Fruit fly (Drosophila melanogaster): ENCODE measurements around the gene CG13101.
A peak's percentile ranks its signal among the peaks of the same experiment; 100 is the strongest.

CG13101 gene

DNA sequence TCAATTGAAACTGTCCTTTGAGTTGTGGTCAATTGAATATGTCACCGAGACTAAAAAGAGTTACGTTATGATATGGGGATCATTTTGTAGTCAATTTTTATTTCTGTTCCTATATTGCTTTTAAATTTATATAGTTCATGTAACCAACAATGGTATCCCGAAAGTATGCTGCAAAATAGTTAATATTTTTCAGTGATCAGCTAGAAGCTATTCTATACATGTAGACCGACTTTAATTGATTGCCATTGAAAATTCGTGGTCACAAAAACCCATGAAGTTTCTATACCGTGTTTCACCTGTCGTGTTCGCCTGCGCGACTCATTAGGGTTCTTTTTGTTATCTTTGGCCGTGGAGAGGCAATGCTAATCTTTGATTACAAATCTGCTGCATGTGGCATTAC lies 10.2 kb downstream of the CG13101 start:
- TF ChIP-seq CG2199 (GFP tag; IDR thresholded peaks at IDR 0.05) (peak; percentile 93), fu2 (GFP tag; optimal IDR thresholded peaks at IDR 0.05) (no peak), CG4617 (GFP tag; optimal IDR thresholded peaks at IDR 0.05; ENCODE audit: borderline replicate concordance) (no peak), slou (GFP tag; optimal IDR thresholded peaks at IDR 0.05) (no peak), ttk (GFP tag; IDR thresholded peaks at IDR 0.05) (no peak), CG9876 (GFP tag; optimal IDR thresholded peaks at IDR 0.05) (no peak), HLHmδ (GFP tag; optimal IDR thresholded peaks at IDR 0.05) (no peak), Ssrp (tag; optimal IDR thresholded peaks at IDR 0.05) (no peak), CG15601 (tag; optimal IDR thresholded peaks at IDR 0.05) (peak; percentile 5), CG3065 (GFP tag; optimal IDR thresholded peaks at IDR 0.05) (no peak), knrl (GFP tag; IDR thresholded peaks at IDR 0.05; ENCODE audit: partially characterized antibody) (no peak), sug (tag; optimal IDR thresholded peaks at IDR 0.05) (peak; percentile 2), CG7271 (tag; optimal IDR thresholded peaks at IDR 0.05) (no peak), pfk (GFP tag; optimal IDR thresholded peaks at IDR 0.05) (no peak), luna (GFP tag; optimal IDR thresholded peaks at IDR 0.05) (no peak)

DNA sequence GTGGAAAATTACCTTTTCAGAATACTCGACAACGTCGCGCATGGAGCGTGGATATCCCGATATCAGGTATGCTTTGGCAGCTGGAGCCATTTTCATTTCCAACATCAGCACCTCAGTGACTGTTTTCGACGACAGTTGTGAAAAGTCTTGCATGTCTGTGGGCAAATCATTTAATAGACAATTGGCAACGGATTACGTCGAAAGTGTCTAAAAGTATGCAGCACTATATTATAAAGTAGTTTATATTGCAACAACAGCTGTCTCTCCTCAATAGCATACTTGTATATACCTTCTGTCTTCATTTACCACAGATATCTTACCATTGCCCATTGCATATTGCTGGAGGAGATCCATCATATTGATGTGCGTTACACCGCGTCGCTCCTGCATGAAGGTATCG lies 11.8 kb downstream of the CG13101 start:
- TF ChIP-seq CG3065 (GFP tag; optimal IDR thresholded peaks at IDR 0.05) (no peak), Dfd (GFP tag; optimal IDR thresholded peaks at IDR 0.05) (no peak), TFAM (GFP tag; optimal IDR thresholded peaks at IDR 0.05) (no peak), CG17612 (GFP tag; IDR thresholded peaks at IDR 0.05) (peak; percentile 100), CG4424 (GFP tag; optimal IDR thresholded peaks at IDR 0.05) (no peak), CG13624 (GFP tag; optimal IDR thresholded peaks at IDR 0.05) (no peak), CG8290 (GFP tag; optimal IDR thresholded peaks at IDR 0.05) (peak; percentile 70), CG8290 (tag; optimal IDR thresholded peaks at IDR 0.05) (peak in 1 of 2 experiments; percentile 38), Tbp (GFP tag; optimal IDR thresholded peaks at IDR 0.05) (no peak)

DNA sequence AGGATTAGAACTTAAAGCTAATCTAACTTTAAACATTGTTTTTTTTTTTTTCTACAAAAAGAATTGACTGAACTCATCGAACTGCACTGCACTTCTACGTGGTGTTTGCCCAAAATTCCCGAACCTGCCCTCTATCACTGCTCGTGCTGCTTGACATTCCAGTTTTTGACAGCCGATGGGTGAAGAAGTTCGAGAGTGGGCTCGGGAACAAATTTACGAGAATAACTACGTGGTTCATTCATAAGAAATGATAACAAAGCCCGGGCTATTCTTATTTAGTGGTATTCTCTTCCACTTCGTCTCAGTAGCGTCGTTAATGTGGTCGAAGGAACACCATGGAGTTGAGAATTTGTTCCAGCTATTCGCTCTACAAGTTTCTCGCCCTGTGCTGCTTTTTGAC lies 17.4 kb downstream of the CG13101 start, which contains the start of gene CG18088:
Gene CG18088 (plus strand): TSS at position 301 of the 400 bp plus-strand sequence.
- TF ChIP-seq fu2 (GFP tag; optimal IDR thresholded peaks at IDR 0.05) (no peak), Deaf1 (tag; optimal IDR thresholded peaks at IDR 0.05) (peak; percentile 45)

DNA sequence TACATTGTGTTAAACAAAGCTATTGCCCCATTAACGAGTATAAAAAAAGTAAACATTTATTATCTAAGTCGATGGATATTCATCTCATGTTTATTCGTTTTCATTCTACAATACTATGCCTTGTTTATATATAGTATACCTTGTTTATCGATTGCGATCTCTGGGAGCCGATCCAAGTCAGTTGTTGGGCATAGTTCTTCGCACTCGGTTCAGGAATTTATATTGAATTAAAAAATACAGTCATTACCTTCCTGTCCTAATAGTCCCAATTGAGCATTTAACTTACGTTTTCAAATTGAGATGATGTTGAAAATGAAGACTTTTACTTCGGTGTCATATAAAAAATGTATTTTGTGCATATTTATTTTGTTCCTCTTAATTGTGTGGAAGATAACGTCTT lies 20.0 kb downstream of the CG13101 start, which contains the start of gene CG32984:
Gene CG32984 (plus strand): TSS at position 301 of the 400 bp plus-strand sequence.
- TF ChIP-seq toy (GFP tag; IDR thresholded peaks at IDR 0.05) (no peak), Gug (GFP tag; IDR thresholded peaks at IDR 0.05) (no peak), ftz-f1 (GFP tag; optimal IDR thresholded peaks at IDR 0.05) (no peak), crc (GFP tag; optimal IDR thresholded peaks at IDR 0.05) (no peak), zf30C (GFP tag; optimal IDR thresholded peaks at IDR 0.05) (no peak), Drgx (GFP tag; IDR thresholded peaks at IDR 0.05) (no peak), Meics (GFP tag; optimal IDR thresholded peaks at IDR 0.05) (no peak), CG17829 (tag; optimal IDR thresholded peaks at IDR 0.05) (no peak), CG9727 (GFP tag; optimal IDR thresholded peaks at IDR 0.05) (no peak), odd (GFP tag; optimal IDR thresholded peaks at IDR 0.05) (no peak), cg (GFP tag; optimal IDR thresholded peaks at IDR 0.05) (no peak)

DNA sequence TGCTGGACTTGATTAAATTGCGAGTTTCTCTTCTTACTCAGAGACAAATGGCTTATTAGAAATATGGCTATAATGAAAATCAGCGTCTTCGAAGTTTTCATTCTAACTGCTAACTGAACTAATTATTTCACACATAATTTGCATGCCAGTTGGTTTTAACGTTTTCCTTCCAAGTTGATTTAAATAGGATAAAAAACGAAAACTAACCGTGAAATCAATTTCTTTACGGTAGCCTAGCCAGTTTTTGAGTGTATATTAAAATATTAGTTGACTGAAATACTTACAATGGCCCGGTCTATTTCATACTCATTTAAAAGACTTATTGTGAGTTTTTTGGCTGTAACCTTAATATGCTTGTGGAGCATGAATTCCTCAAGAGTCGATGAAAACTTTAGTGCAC lies 22.4 kb downstream of the CG13101 start, which contains the start of the genes CG9525 and CG32985:
Gene CG9525 (minus strand): TSS at position 101 of the 400 bp plus-strand sequence.
Gene CG32985 (plus strand): TSS at position 280 of the 400 bp plus-strand sequence.
- no peak for TF ChIP-seq CG33213 (GFP tag; optimal IDR thresholded peaks at IDR 0.05)
